Worm (Caenorhabditis elegans) whole organism, L4 larva: ENCODE measurements around the gene sqv-1.

Experiments
- F10B5.3 ChIP-seq: sonication (generic microtip); optimal IDR thresholded peaks from 2 replicates; lab custom pipeline; 2016; ENCODE audit warnings: mild to moderate bottlenecking, missing genetic modification characterization, missing compliant biosample characterization
- R02D3.7 ChIP-seq: fragments of 150-350 bp; sonication (generic microtip); optimal IDR thresholded peaks from 3 replicates; lab custom pipeline; 2014; ENCODE audit warnings: missing biosample characterization, missing genetic modification characterization
- T20F7.1 ChIP-seq: fragments of 200-800 bp; sonication (Bioruptor generic); optimal IDR thresholded peaks from 2 replicates; lab custom pipeline; 2018; ENCODE audit warnings: mild to moderate bottlenecking, missing genetic modification characterization, missing compliant biosample characterization
- T26A8.4 ChIP-seq: fragments of 200-800 bp; sonication (Bioruptor generic); IDR thresholded peaks from 2 replicates; pipeline ENCODE4 v1.3.6; 2022; ENCODE audit warnings: missing genetic modification characterization, missing compliant biosample characterization
- Y105C5A.15 ChIP-seq: fragments of 200-800 bp; sonication (Bioruptor generic); IDR thresholded peaks from 2 replicates; pipeline ENCODE4 v1.3.6; 2022; ENCODE audit warnings: missing genetic modification characterization, missing compliant biosample characterization
- Y5F2A.4 ChIP-seq: fragments of 200-800 bp; sonication (Bioruptor generic); optimal IDR thresholded peaks from 2 replicates; lab custom pipeline; 2018; ENCODE audit warnings: mild to moderate bottlenecking, missing genetic modification characterization, missing compliant biosample characterization
- Y75B8A.6 ChIP-seq: fragments of 200-800 bp; sonication (Bioruptor generic); IDR thresholded peaks from 2 replicates; pipeline ENCODE4 v1.3.6; 2022; ENCODE audit warnings: missing genetic modification reagents, missing genetic modification characterization, missing compliant biosample characterization
- ZK546.5 ChIP-seq, 2 experiments: sonication (generic microtip); optimal IDR thresholded peaks; 2 replicates each; lab custom pipeline; 2017; ENCODE audit warnings: missing biosample characterization in 2 of 2, missing genetic modification characterization in 2 of 2
- aha-1 ChIP-seq: fragments of 150-350 bp; peaks from one replicate; lab custom pipeline; 2014; ENCODE audit warnings: missing biosample characterization, missing genetic modification characterization
- ceh-20 ChIP-seq: fragments of 200-800 bp; sonication (Bioruptor generic); IDR thresholded peaks from 2 replicates; pipeline ENCODE4 v1.3.6; 2022; ENCODE audit warnings: missing genetic modification reagents, missing genetic modification characterization, missing compliant biosample characterization
- daf-16 ChIP-seq, 3 experiments: sonication (generic microtip); optimal IDR thresholded peaks; 2 replicates each; lab custom pipeline; 2016 to 2017; ENCODE audit warnings: missing genetic modification characterization in 3 of 3, missing genetic modification reagents in 3 of 3, mild to moderate bottlenecking in 2 of 3, missing compliant biosample characterization in 2 of 3, missing biosample characterization in 1 of 3, moderate library complexity in 1 of 3
- daf-8 ChIP-seq: fragments of 200-800 bp; sonication (Bioruptor generic); IDR thresholded peaks from 2 replicates; pipeline ENCODE4 v1.3.6; 2022; ENCODE audit warnings: missing genetic modification characterization, missing compliant biosample characterization
- dmd-6 ChIP-seq: fragments of 200-800 bp; sonication (Bioruptor generic); IDR thresholded peaks from 2 replicates; pipeline ENCODE4 v1.3.6; 2022; ENCODE audit warnings: missing genetic modification reagents, missing genetic modification characterization, missing compliant biosample characterization
- dpl-1 ChIP-seq: fragments of 150-350 bp; optimal IDR thresholded peaks from 2 replicates; lab custom pipeline; 2014; ENCODE audit warnings: missing biosample characterization, missing genetic modification reagents, missing genetic modification characterization
- dve-1 ChIP-seq: sonication (generic microtip); optimal IDR thresholded peaks from 2 replicates; lab custom pipeline; 2017; ENCODE audit warnings: antibody characterized with exemption, mild to moderate bottlenecking, missing genetic modification characterization, missing compliant biosample characterization; ENCODE audit not compliant: insufficient read depth
- egl-27 ChIP-seq: sonication (generic microtip); optimal IDR thresholded peaks from 3 replicates; lab custom pipeline; 2017; ENCODE audit warnings: missing biosample characterization, missing genetic modification reagents, missing genetic modification characterization
- egl-43 ChIP-seq: fragments of 200-800 bp; sonication (Bioruptor generic); IDR thresholded peaks from 2 replicates; pipeline ENCODE4 v1.3.6; 2022; ENCODE audit warnings: missing genetic modification reagents, missing genetic modification characterization, missing compliant biosample characterization
- hif-1 ChIP-seq, 2 experiments: sonication (generic microtip); optimal IDR thresholded peaks; 2 replicates each; lab custom pipeline; 2016 to 2017; ENCODE audit warnings: missing compliant biosample characterization in 2 of 2, missing genetic modification characterization in 2 of 2, missing genetic modification reagents in 2 of 2, missing genotype in 2 of 2, mild to moderate bottlenecking in 1 of 2
- hmg-1.1 ChIP-seq: fragments of 200-800 bp; sonication (Bioruptor generic); IDR thresholded peaks from 2 replicates; pipeline ENCODE4 v1.3.6; 2022; ENCODE audit warnings: missing genetic modification reagents, missing genetic modification characterization, missing compliant biosample characterization
- jun-1 ChIP-seq: fragments of 150-350 bp; optimal IDR thresholded peaks from 2 replicates; lab custom pipeline; 2014; ENCODE audit warnings: missing biosample characterization, missing genetic modification reagents, missing genetic modification characterization
- lin-29 ChIP-seq: fragments of 200-800 bp; sonication (Bioruptor generic); IDR thresholded peaks from 2 replicates; pipeline ENCODE4 v1.3.6; 2022; ENCODE audit warnings: missing genetic modification reagents, missing genetic modification characterization, missing compliant biosample characterization
- lin-39 ChIP-seq: fragments of 150-350 bp; optimal IDR thresholded peaks from 2 replicates; lab custom pipeline; 2014; ENCODE audit warnings: missing biosample characterization, missing genetic modification reagents, missing genetic modification characterization
- madf-9 ChIP-seq: fragments of 200-800 bp; sonication (Bioruptor generic); conservative IDR thresholded peaks from 2 replicates; pipeline ENCODE4 v1.3.6; 2022; ENCODE audit warnings: missing genetic modification reagents, missing genetic modification characterization, missing compliant biosample characterization
- mxl-3 ChIP-seq: fragments of 200-800 bp; sonication (Bioruptor generic); optimal IDR thresholded peaks from 2 replicates; lab custom pipeline; 2018; ENCODE audit warnings: mild to moderate bottlenecking, missing genetic modification characterization, missing compliant biosample characterization
- nhr-102 ChIP-seq: sonication (generic microtip); optimal IDR thresholded peaks from 2 replicates; lab custom pipeline; 2016; ENCODE audit warnings: mild to moderate bottlenecking, missing genetic modification characterization, moderate library complexity, missing compliant biosample characterization
- nhr-237 ChIP-seq: sonication (generic microtip); optimal IDR thresholded peaks from 2 replicates; lab custom pipeline; 2017; ENCODE audit warnings: missing biosample characterization, missing genetic modification characterization
- nhr-28 ChIP-seq: fragments of 150-350 bp; optimal IDR thresholded peaks from 2 replicates; lab custom pipeline; 2014; ENCODE audit warnings: missing biosample characterization, missing genetic modification characterization
- nhr-42 ChIP-seq: fragments of 200-800 bp; sonication (Bioruptor generic); IDR thresholded peaks from 2 replicates; pipeline ENCODE4 v1.3.6; 2022; ENCODE audit warnings: missing genetic modification characterization, missing compliant biosample characterization
- nhr-48 ChIP-seq: sonication (generic microtip); optimal IDR thresholded peaks from 2 replicates; lab custom pipeline; 2016; ENCODE audit warnings: mild to moderate bottlenecking, missing genetic modification characterization, missing compliant biosample characterization
- nhr-6 ChIP-seq: fragments of 150-350 bp; optimal IDR thresholded peaks from 2 replicates; lab custom pipeline; 2014; ENCODE audit warnings: missing biosample characterization, missing genetic modification characterization
- nhr-76 ChIP-seq: fragments of 150-350 bp; optimal IDR thresholded peaks from 2 replicates; lab custom pipeline; 2014; ENCODE audit warnings: missing biosample characterization, missing genetic modification characterization
- nhr-77 ChIP-seq: fragments of 150-350 bp; optimal IDR thresholded peaks from 2 replicates; lab custom pipeline; 2014; ENCODE audit warnings: missing biosample characterization, missing genetic modification characterization
- pha-4 ChIP-seq, 2 experiments: fragments of 150-350 bp in 1 of 2; fragments of 200-800 bp in 1 of 2; sonication (Bioruptor generic) in 1 of 2; IDR thresholded peaks in 1 of 2; optimal IDR thresholded peaks in 1 of 2; 2 replicates each; pipeline versions ENCODE4 v1.3.6 to Lab custom; 2014 to 2022; ENCODE audit warnings: missing genetic modification characterization in 2 of 2, missing genetic modification reagents in 2 of 2, missing biosample characterization in 1 of 2, missing compliant biosample characterization in 1 of 2
- php-3 ChIP-seq: fragments of 200-800 bp; sonication (Bioruptor generic); IDR thresholded peaks from 2 replicates; pipeline ENCODE4 v1.3.6; 2022; ENCODE audit warnings: missing genetic modification reagents, missing genetic modification characterization, missing compliant biosample characterization
- pqm-1 ChIP-seq: sonication (generic microtip); optimal IDR thresholded peaks from 2 replicates; lab custom pipeline; 2017; ENCODE audit warnings: missing biosample characterization, missing genetic modification characterization
- sdz-12 ChIP-seq: fragments of 200-800 bp; sonication (Bioruptor generic); optimal IDR thresholded peaks from 2 replicates; lab custom pipeline; 2018; ENCODE audit warnings: mild to moderate bottlenecking, missing genetic modification characterization, missing compliant biosample characterization
- snpc-4 ChIP-seq: fragments of 150-350 bp; optimal IDR thresholded peaks from 2 replicates; lab custom pipeline; 2014; ENCODE audit warnings: missing biosample characterization, missing genetic modification characterization
- tra-1 ChIP-seq: fragments of 200-800 bp; sonication (Bioruptor generic); IDR thresholded peaks from 2 replicates; pipeline ENCODE4 v1.3.6; 2022; ENCODE audit warnings: missing genetic modification reagents, missing genetic modification characterization, missing compliant biosample characterization
- unc-39 ChIP-seq: sonication (generic microtip); optimal IDR thresholded peaks from 2 replicates; lab custom pipeline; 2017; ENCODE audit warnings: missing biosample characterization, missing genetic modification characterization
- unc-62 ChIP-seq, 3 experiments: fragments of 150-350 bp in 1 of 3; sonication (generic microtip); optimal IDR thresholded peaks in 2 of 3; peaks in 1 of 3; 1 replicate in 1 of 3; 2 replicates in 2 of 3; lab custom pipeline; 2014 to 2017; ENCODE audit warnings: missing biosample characterization in 3 of 3, missing genetic modification characterization in 3 of 3, missing genetic modification reagents in 3 of 3, missing genotype in 1 of 3
- zag-1 ChIP-seq: fragments of 150-350 bp; optimal IDR thresholded peaks from 2 replicates; lab custom pipeline; 2014; ENCODE audit warnings: missing biosample characterization, missing genetic modification characterization

Gene sqv-1

ce11 chrIV:8380266-8380850 lies 19.4 kb downstream of the sqv-1 start:
- TF ChIP-seq hmg-1.1 (GFP tag; lab: Robert Waterston, UW) (no peak), dmd-6 (GFP tag; lab: Robert Waterston, UW) (peak; percentile 94), jun-1 (no peak), nhr-28 (tag; lab: Kevin White, UChicago) (peak; percentile 73), sdz-12 (GFP tag; lab: Kevin White, UChicago) (no peak), nhr-42 (GFP tag; lab: Robert Waterston, UW) (no peak), unc-39 (no peak), aha-1 (peak; percentile 9), Y105C5A.15 (GFP tag; lab: Robert Waterston, UW) (no peak), unc-62 (GFP tag; optimal IDR thresholded peaks at IDR 0.05 in 1 of 2; lab: Kevin White, UChicago) (peak; percentile 47 to 93), unc-62 (tag; optimal IDR thresholded peaks at IDR 0.05; lab: Kevin White, UChicago) (no peak), Y5F2A.4 (GFP tag; lab: Kevin White, UChicago) (no peak), ZK546.5 (tag; optimal IDR thresholded peaks at IDR 0.05; lab: Kevin White, UChicago) (no peak), php-3 (GFP tag; lab: Robert Waterston, UW) (peak; percentile 89), ceh-20 (GFP tag; lab: Robert Waterston, UW) (no peak), F10B5.3 (no peak), T20F7.1 (GFP tag; lab: Kevin White, UChicago) (peak; percentile 33), pha-4 (GFP tag; IDR thresholded peaks at IDR 0.05; lab: Robert Waterston, UW) (no peak), pha-4 (tag; optimal IDR thresholded peaks at IDR 0.05; lab: Kevin White, UChicago) (no peak), dve-1 (tag; lab: Kevin White, UChicago) (peak; percentile 77), daf-8 (no peak), egl-27 (tag; lab: Kevin White, UChicago) (no peak), nhr-237 (tag; lab: Kevin White, UChicago) (no peak), mxl-3 (GFP tag; lab: Kevin White, UChicago) (peak; percentile 21), lin-39 (tag; lab: Kevin White, UChicago) (no peak), nhr-77 (tag; lab: Kevin White, UChicago) (peak; percentile 41), zag-1 (tag; lab: Kevin White, UChicago) (no peak), Y75B8A.6 (GFP tag; lab: Robert Waterston, UW) (no peak), T26A8.4 (no peak), nhr-48 (tag; lab: Kevin White, UChicago) (peak; percentile 21), nhr-6 (tag; lab: Kevin White, UChicago) (no peak), nhr-102 (peak; percentile 11), tra-1 (GFP tag; lab: Robert Waterston, UW) (peak; percentile 79; the same call in 1 of the 2 replicates), dpl-1 (GFP tag; lab: Kevin White, UChicago) (no peak), daf-16 (GFP tag; optimal IDR thresholded peaks at IDR 0.05; lab: Kevin White, UChicago) (peak in 1 of 2 experiments; percentile 47), daf-16 (tag; optimal IDR thresholded peaks at IDR 0.05; lab: Kevin White, UChicago) (peak; percentile 81), pqm-1 (tag; lab: Kevin White, UChicago) (peak; percentile 92), nhr-76 (tag; lab: Kevin White, UChicago) (no peak), R02D3.7 (tag; lab: Kevin White, UChicago) (no peak), madf-9 (GFP tag; lab: Robert Waterston, UW) (no peak), lin-29 (GFP tag; lab: Robert Waterston, UW) (no peak), egl-43 (GFP tag; lab: Robert Waterston, UW) (no peak), snpc-4 (tag; lab: Kevin White, UChicago) (no peak), hif-1 (tag; optimal IDR thresholded peaks at IDR 0.05; lab: Kevin White, UChicago) (no peak)
